Fruit fly (Drosophila melanogaster): Measurements from ENCODE around the gene CG14621.

- TF ChIP-seq CG4496 (GFP tag; IDR thresholded peaks at IDR 0.05) (no peak), Snoo (tag; optimal IDR thresholded peaks at IDR 0.05) (peak; percentile 75), gl (tag; optimal IDR thresholded peaks at IDR 0.05) (no peak), Pif1B (GFP tag; optimal IDR thresholded peaks at IDR 0.05) (peak; percentile 45), EcR (GFP tag; optimal IDR thresholded peaks at IDR 0.05) (no peak), rn (GFP tag; IDR thresholded peaks at IDR 0.05) (no peak), CG13204 (GFP tag; optimal IDR thresholded peaks at IDR 0.05) (no peak), Ets98B (GFP tag; IDR thresholded peaks at IDR 0.05) (peak; percentile 18; the same call in 1 of the 2 replicates), CG17806 (tag; optimal IDR thresholded peaks at IDR 0.05) (peak; percentile 23), CG32121 (GFP tag; IDR thresholded peaks at IDR 0.05) (peak; percentile 25; the same call in 1 of the 2 replicates), Pif1A (GFP tag; optimal IDR thresholded peaks at IDR 0.05) (peak; percentile 64), CG9948 (tag; optimal IDR thresholded peaks at IDR 0.05) (peak; percentile 19)
Measured at dm6 chrX:22479207-22479820, 35.3 kb downstream of the CG14621 start.

All from whole organism, pupa.